Fruit fly (Drosophila melanogaster): ENCODE results near the gene XRCC1.

- TF ChIP-seq CG9139 (GFP tag; optimal IDR thresholded peaks at IDR 0.05) (no peak), svp (GFP tag) (no peak), CG6854 (GFP tag; optimal IDR thresholded peaks at IDR 0.05) (no peak), Eip75B (GFP tag; optimal IDR thresholded peaks at IDR 0.05) (peak; percentile 11), eg (GFP tag; IDR thresholded peaks at IDR 0.05) (0 out of 3 replicates have a peak, but pooled peaks have one; percentile 47), achi (GFP tag; optimal IDR thresholded peaks at IDR 0.05) (peak; percentile 60), CG6163 (GFP tag; IDR thresholded peaks at IDR 0.05) (peak; percentile 60), Sox102F (GFP tag; optimal IDR thresholded peaks at IDR 0.05) (peak; percentile 23), CG11294 (GFP tag; IDR thresholded peaks at IDR 0.05) (no peak), CG8319 (GFP tag; optimal IDR thresholded peaks at IDR 0.05) (no peak), CG11762 (GFP tag; optimal IDR thresholded peaks at IDR 0.05; ENCODE audit: insufficient read depth) (no peak), CG31627 (GFP tag; optimal IDR thresholded peaks at IDR 0.05) (peak; percentile 33)
These were observed at the start of gene XRCC1, which contains the start of gene CG3309 for dm6 chrX:5329266-5329898.
